Fruit fly (Drosophila melanogaster): ENCODE results near the gene NdufV3.

DNA sequence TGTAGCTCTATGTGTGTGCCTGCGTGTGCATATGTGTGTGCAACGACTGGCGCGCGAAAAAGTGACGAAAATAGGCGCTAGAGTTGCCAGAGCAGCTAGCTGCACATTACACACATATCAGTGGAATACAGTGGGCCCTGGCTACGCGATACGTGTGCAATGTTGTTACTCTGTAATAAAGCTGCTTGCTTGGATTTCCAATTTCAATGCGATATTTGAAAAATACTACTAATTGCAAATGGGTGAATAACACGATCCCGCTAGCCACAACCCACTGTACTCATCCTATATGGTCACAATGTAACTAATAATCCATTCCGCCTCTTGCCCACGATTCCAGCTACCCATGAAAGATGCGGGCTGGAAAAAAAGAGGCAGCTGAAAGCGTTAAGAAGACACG lies 1.6 kb downstream of the NdufV3 start:
- TF ChIP-seq CG3032 (tag; optimal IDR thresholded peaks at IDR 0.05) = peak; percentile 90
- peak; percentile 80 for TF ChIP-seq CG6854 (GFP tag; optimal IDR thresholded peaks at IDR 0.05)
- TF ChIP-seq CG11902 (GFP tag; optimal IDR thresholded peaks at IDR 0.05) = peak; percentile 93
- TF ChIP-seq CG34406 (GFP tag; optimal IDR thresholded peaks at IDR 0.05) = peak; percentile 88
- TF ChIP-seq fkh (GFP tag; optimal IDR thresholded peaks at IDR 0.05) = no peak
- TF ChIP-seq Sox102F (GFP tag; optimal IDR thresholded peaks at IDR 0.05) = peak; percentile 90
- no peak for TF ChIP-seq Eip93F (GFP tag; optimal IDR thresholded peaks at IDR 0.05)
- TF ChIP-seq Hr39 (GFP tag; optimal IDR thresholded peaks at IDR 0.05) = peak; percentile 96
